Worm (Caenorhabditis elegans) whole organism, midembryonic: ENCODE data around the gene Y26E6A.3.

Experiments used
- cog-1 ChIP-seq: sonication (generic microtip); optimal IDR thresholded peaks from 2 replicates; lab custom pipeline; 2016; ENCODE audit warnings: missing genetic modification characterization, missing compliant biosample characterization
- flt-1 ChIP-seq: fragments of 200-800 bp; sonication (Bioruptor generic); IDR thresholded peaks from 2 replicates; pipeline ENCODE4 v1.3.6; 2022; ENCODE audit warnings: missing genetic modification characterization, missing compliant biosample characterization
- ztf-23 ChIP-seq: fragments of 200-800 bp; sonication (Bioruptor generic); IDR thresholded peaks from 2 replicates; pipeline ENCODE4 v1.3.6; 2022; ENCODE audit warnings: missing genetic modification reagents, missing genetic modification characterization, missing compliant biosample characterization
- ztf-29 ChIP-seq: fragments of 200-800 bp; sonication (Bioruptor generic); IDR thresholded peaks from 2 replicates; pipeline ENCODE4 v1.3.6; 2022; ENCODE audit warnings: missing genetic modification reagents, missing genetic modification characterization, missing compliant biosample characterization

ce11 chrX:13903769-13904168, 6.0 kb downstream of the Y26E6A.3 start:
- TF ChIP-seq cog-1 (tag; lab: Kevin White, UChicago) (no peak), flt-1 (GFP tag; lab: Robert Waterston, UW) (no peak), ztf-23 (GFP tag; lab: Robert Waterston, UW) (no peak), ztf-29 (GFP tag; lab: Robert Waterston, UW) (no peak)
